Worm (Caenorhabditis elegans) whole organism, young adult: ENCODE results near the gene taf-3.

Experiments
- B0035.1 ChIP-seq: sonication (generic microtip); optimal IDR thresholded peaks from 2 replicates; lab custom pipeline; 2016; ENCODE audit warnings: missing genetic modification characterization, mild to moderate bottlenecking, missing compliant biosample characterization, missing genotype, missing genetic modification reagents
- F39B2.1 ChIP-seq: fragments of 200-800 bp; sonication (Bioruptor generic); IDR thresholded peaks from 2 replicates; pipeline ENCODE4 v1.3.6; 2022; ENCODE audit warnings: missing genetic modification reagents, missing genetic modification characterization, missing compliant biosample characterization
- F52B5.7 ChIP-seq: sonication (generic microtip); optimal IDR thresholded peaks from 2 replicates; lab custom pipeline; 2016; ENCODE audit warnings: mild to moderate bottlenecking, missing genetic modification characterization, missing compliant biosample characterization
- cebp-1 ChIP-seq, 2 experiments: fragments of 200-800 bp in 1 of 2; sonication (Bioruptor generic) in 1 of 2; sonication (generic microtip) in 1 of 2; IDR thresholded peaks in 1 of 2; optimal IDR thresholded peaks in 1 of 2; 2 replicates each; pipeline versions ENCODE4 v1.3.6 to Lab custom; 2017 to 2022; ENCODE audit warnings: missing compliant biosample characterization in 2 of 2, missing genetic modification characterization in 2 of 2, mild to moderate bottlenecking in 1 of 2, missing genetic modification reagents in 1 of 2, moderate library complexity in 1 of 2
- efl-1 ChIP-seq: fragments of 150-350 bp; optimal IDR thresholded peaks from 2 replicates; lab custom pipeline; 2014; ENCODE audit warnings: missing biosample characterization, missing genetic modification reagents, missing genetic modification characterization
- ets-4 ChIP-seq: fragments of 200-800 bp; sonication (Bioruptor generic); optimal IDR thresholded peaks from 2 replicates; lab custom pipeline; 2018; ENCODE audit warnings: mild to moderate bottlenecking, missing genetic modification characterization, missing compliant biosample characterization
- him-1 ChIP-seq: sonication (generic microtip); optimal IDR thresholded peaks from 2 replicates; lab custom pipeline; 2016; ENCODE audit warnings: missing genotype, missing genetic modification reagents, missing genetic modification characterization, missing compliant biosample characterization
- hmg-20 ChIP-seq: fragments of 200-800 bp; sonication (Bioruptor generic); IDR thresholded peaks from 2 replicates; pipeline ENCODE4 v1.3.6; 2022; ENCODE audit warnings: missing genetic modification reagents, missing genetic modification characterization, missing compliant biosample characterization
- snpc-1.3 ChIP-seq: sonication (generic microtip); optimal IDR thresholded peaks from 2 replicates; lab custom pipeline; 2017; ENCODE audit warnings: missing genetic modification characterization, mild to moderate bottlenecking, missing compliant biosample characterization, antibody characterized with exemption, moderate library complexity, missing genotype, missing genetic modification reagents; ENCODE audit not compliant: insufficient read depth
- zim-3 ChIP-seq: sonication (generic microtip); optimal IDR thresholded peaks from 2 replicates; lab custom pipeline; 2017; ENCODE audit warnings: mild to moderate bottlenecking, missing genetic modification characterization, moderate library complexity, missing compliant biosample characterization
- ztf-26 ChIP-seq: sonication (generic microtip); optimal IDR thresholded peaks from 2 replicates; lab custom pipeline; 2017; ENCODE audit warnings: missing genetic modification characterization, missing compliant biosample characterization
- ztf-28 ChIP-seq: fragments of 200-800 bp; sonication (Bioruptor generic); IDR thresholded peaks from 2 replicates; pipeline ENCODE4 v1.3.6; 2022; ENCODE audit warnings: missing genetic modification reagents, missing genetic modification characterization, missing compliant biosample characterization

DNA sequence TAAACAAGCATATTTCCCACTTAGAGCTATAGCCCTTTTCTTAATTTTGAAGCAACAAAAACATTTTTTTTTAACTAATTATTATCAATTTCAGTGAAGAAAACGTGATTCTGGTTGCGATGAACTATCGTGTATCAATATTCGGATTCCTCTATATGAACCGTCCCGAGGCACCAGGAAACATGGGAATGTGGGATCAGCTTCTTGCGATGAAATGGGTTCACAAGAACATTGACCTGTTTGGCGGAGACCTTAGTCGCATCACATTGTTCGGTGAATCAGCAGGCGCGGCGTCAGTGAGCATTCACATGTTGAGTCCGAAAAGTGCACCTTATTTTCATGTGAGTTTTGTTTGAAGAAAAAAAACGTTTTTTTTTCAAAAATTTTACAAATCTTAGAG, 36.7 kb downstream of the taf-3 start:
- TF ChIP-seq him-1 (tag; lab: Kevin White, UChicago), result no peak
- no peak for TF ChIP-seq zim-3 (tag; lab: Kevin White, UChicago)
- no peak for TF ChIP-seq efl-1 (GFP tag; lab: Kevin White, UChicago)
- TF ChIP-seq hmg-20 (GFP tag; lab: Robert Waterston, UW), result no peak
- no peak for TF ChIP-seq ztf-26 (tag; lab: Kevin White, UChicago)
- no peak for TF ChIP-seq cebp-1 (GFP tag; IDR thresholded peaks at IDR 0.05; lab: Robert Waterston, UW)
- TF ChIP-seq cebp-1 (tag; optimal IDR thresholded peaks at IDR 0.05; lab: Kevin White, UChicago), result no peak
- no peak for TF ChIP-seq ztf-28 (GFP tag; lab: Robert Waterston, UW)
- TF ChIP-seq ets-4 (GFP tag; lab: Kevin White, UChicago), result no peak
- TF ChIP-seq snpc-1.3 (tag; lab: Kevin White, UChicago), result no peak
- TF ChIP-seq F52B5.7 (tag; lab: Kevin White, UChicago), result no peak
- TF ChIP-seq F39B2.1 (GFP tag; lab: Robert Waterston, UW), result no peak
- no peak for TF ChIP-seq B0035.1 (tag; lab: Kevin White, UChicago)
